Worm (Caenorhabditis elegans) whole organism, L2 larva: ENCODE results near the gene C49F5.8.

ENCODE experiments used
- blmp-1 ChIP-seq: sonication (generic microtip); optimal IDR thresholded peaks from 2 replicates; lab custom pipeline; 2017; ENCODE audit warnings: missing genetic modification characterization, mild to moderate bottlenecking, missing compliant biosample characterization, antibody characterized with exemption, moderate library complexity; ENCODE audit not compliant: insufficient read depth
- nhr-11 ChIP-seq: fragments of 150-350 bp; optimal IDR thresholded peaks from 2 replicates; lab custom pipeline; 2014; ENCODE audit warnings: missing biosample characterization, missing genetic modification characterization
- nhr-23 ChIP-seq: fragments of 150-350 bp; optimal IDR thresholded peaks from 2 replicates; lab custom pipeline; 2014; ENCODE audit warnings: missing biosample characterization, missing genetic modification reagents, missing genetic modification characterization
- nhr-6 ChIP-seq: fragments of 150-350 bp; optimal IDR thresholded peaks from 2 replicates; lab custom pipeline; 2014; ENCODE audit warnings: missing biosample characterization, missing genetic modification characterization
- unc-39 ChIP-seq: fragments of 150-350 bp; optimal IDR thresholded peaks from 2 replicates; lab custom pipeline; 2014; ENCODE audit warnings: missing biosample characterization, missing genetic modification characterization
- unc-62 ChIP-seq: fragments of 150-350 bp; optimal IDR thresholded peaks from 2 replicates; lab custom pipeline; 2014; ENCODE audit warnings: missing biosample characterization, missing genetic modification reagents, missing genetic modification characterization

ce11 chrX:11916705-11917104 lies 43.2 kb upstream of the C49F5.8 start, which contains the start of gene Y62H9A.13:
- no peak for TF ChIP-seq nhr-11
- no peak for TF ChIP-seq blmp-1
- no peak for TF ChIP-seq unc-39 (tag; lab: Kevin White, UChicago)
- TF ChIP-seq unc-62 (GFP tag; lab: Kevin White, UChicago) = no peak
- TF ChIP-seq nhr-23 (tag; lab: Kevin White, UChicago) = no peak
- no peak for TF ChIP-seq nhr-6 (tag; lab: Kevin White, UChicago)
